Worm (Caenorhabditis elegans) whole organism, midembryonic: ENCODE data around the gene xrn-1.

ENCODE experiments used
- T22C8.4 ChIP-seq: fragments of 200-800 bp; sonication (Bioruptor generic); IDR thresholded peaks from 2 replicates; pipeline ENCODE4 v1.3.6; 2022; ENCODE audit warnings: missing genetic modification characterization, missing compliant biosample characterization
- cog-1 ChIP-seq: sonication (generic microtip); optimal IDR thresholded peaks from 2 replicates; lab custom pipeline; 2016; ENCODE audit warnings: missing genetic modification characterization, missing compliant biosample characterization
- flt-1 ChIP-seq: fragments of 200-800 bp; sonication (Bioruptor generic); IDR thresholded peaks from 2 replicates; pipeline ENCODE4 v1.3.6; 2022; ENCODE audit warnings: missing genetic modification characterization, missing compliant biosample characterization
- ref-1 ChIP-seq: fragments of 200-800 bp; sonication (Bioruptor generic); conservative IDR thresholded peaks from 2 replicates; pipeline ENCODE4 v1.3.6; 2022; ENCODE audit warnings: missing genetic modification reagents, missing genetic modification characterization, missing compliant biosample characterization
- tab-1 ChIP-seq: fragments of 200-800 bp; sonication (Bioruptor generic); IDR thresholded peaks from 2 replicates; pipeline ENCODE4 v1.3.6; 2022; ENCODE audit warnings: missing genetic modification characterization, missing compliant biosample characterization

DNA sequence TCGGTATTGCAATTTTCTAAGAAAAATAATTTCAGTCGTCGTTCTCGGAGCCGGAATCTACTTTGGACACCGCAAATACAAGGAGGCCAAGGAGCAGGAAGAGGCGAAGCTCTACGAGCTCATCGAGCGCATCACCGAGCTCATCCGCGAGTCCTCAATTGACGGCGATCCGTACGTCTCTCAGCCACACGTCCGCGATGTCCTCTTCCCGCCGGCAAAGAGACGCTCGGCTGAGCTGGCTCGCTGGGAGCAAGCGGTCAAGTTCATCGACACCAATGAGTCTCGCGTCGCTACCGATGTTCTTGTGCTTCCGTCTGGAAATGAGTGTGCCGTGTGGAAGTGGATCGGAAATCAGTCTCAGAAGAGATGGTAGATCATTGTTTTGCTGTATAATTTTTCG, 3.2 kb upstream of the xrn-1 start:
- TF ChIP-seq tab-1 (no peak), flt-1 (GFP tag; lab: Robert Waterston, UW) (no peak), T22C8.4 (no peak), cog-1 (no peak), ref-1 (GFP tag; lab: Robert Waterston, UW) (no peak)
